Fruit fly (Drosophila melanogaster) whole organism, embryonic: ENCODE data around the gene sp3.

Experiments used
- CG10366 ChIP-seq: fragments of 200-800 bp; sonication (Bioruptor generic); IDR thresholded peaks from 2 replicates; pipeline ENCODE4 v1.3.6; 2022; ENCODE audit warnings: missing biosample characterization, missing genetic modification characterization
- CG11398 ChIP-seq: fragments of 200-800 bp; sonication (Bioruptor generic); optimal IDR thresholded peaks from 2 replicates; lab custom pipeline; 2016; ENCODE audit warnings: missing biosample characterization, missing genetic modification characterization
- CG11696 ChIP-seq: fragments of 200-800 bp; sonication (Bioruptor generic); IDR thresholded peaks from 2 replicates; pipeline ENCODE4 v1.3.6; 2022; ENCODE audit warnings: missing biosample characterization, missing genetic modification characterization
- CG12071 ChIP-seq: fragments of 200-800 bp; sonication (Bioruptor generic); optimal IDR thresholded peaks from 3 replicates; lab custom pipeline; 2018; ENCODE audit warnings: missing biosample characterization, mild to moderate bottlenecking, missing genetic modification characterization
- CG12104 ChIP-seq: fragments of 200-800 bp; sonication (Bioruptor generic); optimal IDR thresholded peaks from 3 replicates; lab custom pipeline; 2016; ENCODE audit warnings: missing biosample characterization, missing genetic modification characterization
- CG14860 ChIP-seq: fragments of 200-800 bp; sonication (Bioruptor generic); IDR thresholded peaks from 3 replicates; pipeline ENCODE4 v1.3.6; 2022; ENCODE audit warnings: missing biosample characterization, missing genetic modification characterization; ENCODE audit not compliant: partially characterized antibody
- CG15479 ChIP-seq: fragments of 200-800 bp; sonication (Bioruptor generic); optimal IDR thresholded peaks from 3 replicates; lab custom pipeline; 2019; ENCODE audit warnings: missing biosample characterization, mild to moderate bottlenecking, missing genetic modification characterization, moderate library complexity
- CG17359 ChIP-seq: fragments of 200-800 bp; sonication (Bioruptor generic); optimal IDR thresholded peaks from 3 replicates; lab custom pipeline; 2018; ENCODE audit warnings: missing biosample characterization, mild to moderate bottlenecking, missing genetic modification characterization, moderate library complexity
- CG18262 ChIP-seq: fragments of 200-800 bp; optimal IDR thresholded peaks from 3 replicates; lab custom pipeline; 2019; ENCODE audit warnings: missing biosample characterization, mild to moderate bottlenecking, missing genetic modification characterization, moderate library complexity
- CG4282 ChIP-seq: fragments of 200-800 bp; sonication (Bioruptor generic); optimal IDR thresholded peaks from 2 replicates; lab custom pipeline; 2016; ENCODE audit warnings: missing biosample characterization, missing genetic modification characterization
- CG5180 ChIP-seq: fragments of 200-800 bp; sonication (Bioruptor generic); optimal IDR thresholded peaks from 3 replicates; lab custom pipeline; 2017; ENCODE audit warnings: missing biosample characterization, missing genetic modification characterization, mild to moderate bottlenecking, moderate library complexity, missing genetic modification reagents
- CG6791 ChIP-seq: fragments of 200-800 bp; sonication (Bioruptor generic); IDR thresholded peaks from 3 replicates; pipeline ENCODE4 v1.3.6; 2022; ENCODE audit warnings: missing biosample characterization, missing genetic modification characterization; ENCODE audit not compliant: partially characterized antibody
- CG7928 ChIP-seq: fragments of 200-800 bp; sonication (Bioruptor generic); optimal IDR thresholded peaks from 2 replicates; lab custom pipeline; 2017; ENCODE audit warnings: missing biosample characterization, mild to moderate bottlenecking, missing genetic modification characterization
- CG8944 ChIP-seq: fragments of 200-800 bp; sonication (Bioruptor generic); optimal IDR thresholded peaks from 3 replicates; lab custom pipeline; 2016; ENCODE audit warnings: missing biosample characterization, missing genetic modification characterization
- CG9876 ChIP-seq: fragments of 200-800 bp; sonication (Bioruptor generic); optimal IDR thresholded peaks from 2 replicates; lab custom pipeline; 2016; ENCODE audit warnings: missing biosample characterization, missing genetic modification characterization
- D ChIP-seq, 2 experiments: fragments of 200-800 bp in 1 of 2; fragments of >200 bp in 1 of 2; sonication (Bioruptor generic) in 1 of 2; optimal IDR thresholded peaks; 2 replicates in 1 of 2; 3 replicates in 1 of 2; lab custom pipeline; 2017; ENCODE audit warnings: mild to moderate bottlenecking in 1 of 2, missing biosample characterization in 1 of 2, missing genetic modification characterization in 1 of 2, missing genetic modification reagents in 1 of 2
- Dref ChIP-seq: fragments of 200-800 bp; sonication (Bioruptor generic); IDR thresholded peaks from 2 replicates; pipeline ENCODE4 v1.3.6; 2022; ENCODE audit warnings: missing biosample characterization, missing genetic modification characterization
- ERR ChIP-seq: fragments of 200-800 bp; sonication (Bioruptor generic); optimal IDR thresholded peaks from 2 replicates; lab custom pipeline; 2016; ENCODE audit warnings: missing biosample characterization, missing genetic modification characterization
- Hr39 ChIP-seq: fragments of >200 bp; optimal IDR thresholded peaks from 2 replicates; lab custom pipeline; 2017
- MBD-R2 ChIP-seq: fragments of 200-800 bp; sonication (Bioruptor generic); IDR thresholded peaks from 2 replicates; pipeline ENCODE4 v1.3.6; 2022; ENCODE audit warnings: missing biosample characterization, missing genetic modification characterization
- MESR4 ChIP-seq: fragments of 200-800 bp; sonication (Bioruptor generic); optimal IDR thresholded peaks from 2 replicates; lab custom pipeline; 2018; ENCODE audit warnings: missing biosample characterization, mild to moderate bottlenecking, missing genetic modification characterization, moderate library complexity
- Nf-YB ChIP-seq: fragments of 200-800 bp; sonication (Bioruptor generic); optimal IDR thresholded peaks from 3 replicates; lab custom pipeline; 2019; ENCODE audit warnings: missing biosample characterization, mild to moderate bottlenecking, missing genetic modification characterization, moderate library complexity
- Nf-YC ChIP-seq: fragments of 200-800 bp; optimal IDR thresholded peaks from 3 replicates; lab custom pipeline; 2019; ENCODE audit warnings: missing biosample characterization, mild to moderate bottlenecking, missing genetic modification characterization, moderate library complexity
- Oaz ChIP-seq: fragments of 200-800 bp; sonication (Bioruptor generic); IDR thresholded peaks from 2 replicates; pipeline ENCODE4 v1.3.6; 2022; ENCODE audit warnings: missing biosample characterization, missing genetic modification characterization
- Usf ChIP-seq: fragments of 200-800 bp; sonication (Bioruptor generic); optimal IDR thresholded peaks from 2 replicates; lab custom pipeline; 2017; ENCODE audit warnings: missing genotype, missing biosample characterization, missing genetic modification characterization
- amos ChIP-seq: fragments of 200-800 bp; sonication (Bioruptor generic); IDR thresholded peaks from 2 replicates; pipeline ENCODE4 v1.3.6; 2022; ENCODE audit warnings: missing biosample characterization, missing genetic modification characterization; ENCODE audit not compliant: partially characterized antibody
- bab2 ChIP-seq: fragments of 200-800 bp; sonication (Bioruptor generic); optimal IDR thresholded peaks from 2 replicates; lab custom pipeline; 2016; ENCODE audit warnings: missing biosample characterization, missing genetic modification characterization
- bbx ChIP-seq: fragments of 200-800 bp; sonication (Bioruptor generic); IDR thresholded peaks from 2 replicates; pipeline ENCODE4 v1.3.6; 2022; ENCODE audit warnings: missing biosample characterization, missing genetic modification characterization; ENCODE audit not compliant: partially characterized antibody
- crol ChIP-seq: fragments of 200-800 bp; sonication (Bioruptor generic); IDR thresholded peaks from 2 replicates; pipeline ENCODE4 v1.3.6; 2022; ENCODE audit warnings: missing biosample characterization, missing genetic modification characterization
- dmrt99B ChIP-seq: fragments of 200-800 bp; sonication (Bioruptor generic); optimal IDR thresholded peaks from 2 replicates; lab custom pipeline; 2018; ENCODE audit warnings: missing biosample characterization, mild to moderate bottlenecking, missing genetic modification characterization, moderate library complexity
- exex ChIP-seq: fragments of 200-800 bp; sonication (Bioruptor generic); optimal IDR thresholded peaks from 4 replicates; lab custom pipeline; 2018; ENCODE audit warnings: missing biosample characterization, mild to moderate bottlenecking, missing genetic modification characterization, moderate library complexity
- gcm ChIP-seq: fragments of 200-800 bp; sonication (Bioruptor generic); optimal IDR thresholded peaks from 2 replicates; lab custom pipeline; 2019; ENCODE audit warnings: missing biosample characterization, mild to moderate bottlenecking, missing genetic modification characterization, moderate library complexity
- grn ChIP-seq: fragments of 200-800 bp; sonication (Bioruptor generic); optimal IDR thresholded peaks from 3 replicates; lab custom pipeline; 2017; ENCODE audit warnings: missing biosample characterization, missing genetic modification characterization
- hbn ChIP-seq: fragments of 200-800 bp; sonication (Bioruptor generic); IDR thresholded peaks from 2 replicates; pipeline ENCODE4 v1.3.6; 2022; ENCODE audit warnings: missing biosample characterization, missing genetic modification characterization; ENCODE audit not compliant: partially characterized antibody
- jigr1 ChIP-seq: fragments of 200-800 bp; sonication (Bioruptor generic); IDR thresholded peaks from 3 replicates; pipeline ENCODE4 v1.3.6; 2022; ENCODE audit warnings: missing biosample characterization, missing genetic modification characterization
- kay ChIP-seq: fragments of 200-800 bp; sonication (Bioruptor generic); optimal IDR thresholded peaks from 2 replicates; lab custom pipeline; 2016; ENCODE audit warnings: missing biosample characterization, missing genetic modification characterization
- mirr ChIP-seq: fragments of 200-800 bp; sonication (Bioruptor generic); optimal IDR thresholded peaks from 3 replicates; lab custom pipeline; 2018; ENCODE audit warnings: missing biosample characterization, mild to moderate bottlenecking, missing genetic modification characterization
- nerfin-2 ChIP-seq: fragments of 200-800 bp; sonication (Bioruptor generic); IDR thresholded peaks from 2 replicates; pipeline ENCODE4 v1.3.6; 2022; ENCODE audit warnings: missing biosample characterization, missing genetic modification characterization; ENCODE audit not compliant: partially characterized antibody
- pita ChIP-seq: fragments of 200-800 bp; sonication (Bioruptor generic); optimal IDR thresholded peaks from 2 replicates; lab custom pipeline; 2017; ENCODE audit warnings: missing biosample characterization, mild to moderate bottlenecking, missing genetic modification characterization
- pzg ChIP-seq: fragments of 200-800 bp; sonication (Bioruptor generic); optimal IDR thresholded peaks from 3 replicates; lab custom pipeline; 2018; ENCODE audit warnings: missing biosample characterization, mild to moderate bottlenecking, missing genetic modification characterization, moderate library complexity
- ro ChIP-seq: fragments of 200-800 bp; sonication (Bioruptor generic); IDR thresholded peaks from 2 replicates; pipeline ENCODE4 v1.3.6; 2022; ENCODE audit warnings: missing biosample characterization, missing genetic modification characterization
- scrt ChIP-seq: fragments of 200-800 bp; sonication (Bioruptor generic); optimal IDR thresholded peaks from 2 replicates; lab custom pipeline; 2018; ENCODE audit warnings: missing biosample characterization, mild to moderate bottlenecking, missing genetic modification characterization, moderate library complexity
- slou ChIP-seq: fragments of 200-800 bp; sonication (Bioruptor generic); optimal IDR thresholded peaks from 3 replicates; lab custom pipeline; 2016; ENCODE audit warnings: missing biosample characterization, missing genetic modification characterization
- sna ChIP-seq: fragments of 200-800 bp; sonication (Bioruptor generic); IDR thresholded peaks from 2 replicates; pipeline ENCODE4 v1.3.6; 2022; ENCODE audit warnings: missing biosample characterization, missing genetic modification characterization; ENCODE audit not compliant: partially characterized antibody
- tin ChIP-seq: fragments of 200-800 bp; sonication (Bioruptor generic); optimal IDR thresholded peaks from 3 replicates; lab custom pipeline; 2016; ENCODE audit warnings: missing biosample characterization, missing genetic modification characterization
- tna ChIP-seq: fragments of 200-800 bp; sonication (Bioruptor generic); IDR thresholded peaks from 2 replicates; pipeline ENCODE4 v1.3.6; 2022; ENCODE audit warnings: missing biosample characterization, missing genetic modification characterization; ENCODE audit not compliant: partially characterized antibody
- toy ChIP-seq: fragments of 200-800 bp; sonication (Bioruptor generic); IDR thresholded peaks from 2 replicates; pipeline ENCODE4 v1.3.6; 2022; ENCODE audit warnings: missing biosample characterization, missing genetic modification characterization
- trem ChIP-seq: fragments of 200-800 bp; optimal IDR thresholded peaks from 3 replicates; lab custom pipeline; 2019; ENCODE audit warnings: missing biosample characterization, mild to moderate bottlenecking, missing genetic modification characterization, moderate library complexity

sp3 gene

dm6 chr3R:21520756-21521155, at the start of gene sp3 (continued):
- TF ChIP-seq CG14860 (GFP tag; lab: Robert Waterston, UW) (peak; percentile 75), pzg (GFP tag; lab: Kevin White, UChicago) (peak; percentile 70), CG11398 (GFP tag; lab: Kevin White, UChicago) (no peak), kay (GFP tag; lab: Kevin White, UChicago) (peak; percentile 12), CG7928 (GFP tag; lab: Kevin White, UChicago) (no peak), amos (GFP tag; lab: Robert Waterston, UW) (peak; percentile 80), CG11696 (GFP tag; lab: Robert Waterston, UW) (no peak), Usf (GFP tag; lab: Kevin White, UChicago) (no peak), CG15479 (peak; percentile 39), bbx (GFP tag; lab: Robert Waterston, UW) (peak; percentile 72), Oaz (GFP tag; lab: Robert Waterston, UW) (no peak), trem (tag; lab: Kevin White, UChicago) (no peak), nerfin-2 (GFP tag; lab: Robert Waterston, UW) (peak; percentile 60), pita (no peak), mirr (GFP tag; lab: Kevin White, UChicago) (peak; percentile 31), dmrt99B (no peak), Dref (GFP tag; lab: Robert Waterston, UW) (peak; percentile 90), MESR4 (GFP tag; lab: Kevin White, UChicago) (peak; percentile 79), CG4282 (GFP tag; lab: Kevin White, UChicago) (no peak), MBD-R2 (GFP tag; lab: Robert Waterston, UW) (peak; percentile 62), tna (peak; percentile 66), ERR (GFP tag; lab: Kevin White, UChicago) (no peak), CG12071 (no peak), CG5180 (GFP tag; lab: Kevin White, UChicago) (no peak), sna (GFP tag; lab: Robert Waterston, UW) (peak; percentile 75; the same call in 1 of the 2 replicates), hbn (GFP tag; lab: Robert Waterston, UW) (peak; percentile 70), jigr1 (no peak), gcm (GFP tag; lab: Kevin White, UChicago) (no peak), CG6791 (peak; percentile 73), D (optimal IDR thresholded peaks at IDR 0.05; lab: Kevin White, UChicago) (peak; percentile 28), D (GFP tag; optimal IDR thresholded peaks at IDR 0.05; lab: Kevin White, UChicago) (no peak)

DNA sequence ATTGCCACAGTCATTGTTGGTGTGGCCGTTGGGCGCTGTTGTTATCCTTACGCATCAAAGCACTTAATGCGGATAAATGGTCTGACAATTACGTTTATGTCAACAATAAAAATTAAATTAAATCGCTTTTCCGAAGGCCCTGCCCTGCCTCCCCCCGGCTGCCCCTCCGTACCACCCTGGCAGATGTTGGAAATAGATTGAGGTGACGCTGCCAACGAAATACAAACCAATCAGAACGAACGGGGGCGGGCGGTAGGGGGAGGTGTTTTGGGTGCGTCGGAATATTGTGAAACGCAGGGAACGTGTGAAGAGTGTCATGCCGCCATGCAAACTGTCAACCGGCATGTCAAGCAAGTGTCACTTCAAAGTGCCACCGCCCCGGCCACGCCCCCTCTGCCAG, 49.5 kb upstream of the sp3 start:
- TF ChIP-seq crol (GFP tag; lab: Robert Waterston, UW) (peak; percentile 39; the same call in 1 of the 2 replicates), Hr39 (lab: Kevin White, UChicago) (peak; percentile 5), Nf-YB (GFP tag; lab: Kevin White, UChicago) (peak; percentile 92), tin (no peak), Nf-YC (tag; lab: Kevin White, UChicago) (peak; percentile 81), CG18262 (tag; lab: Kevin White, UChicago) (no peak)
- TF ChIP-seq, all 482 proteins: peak for 4

dm6 chr3R:21481960-21482359, 38.8 kb upstream of the sp3 start, which contains the start of gene Fancm:
Gene Fancm, plus strand, starts transcription at chr3R:21482325.
- no peak for TF ChIP-seq scrt (GFP tag; lab: Kevin White, UChicago)
- TF ChIP-seq CG17359 (tag; lab: Kevin White, UChicago): peak; percentile 31
- no peak for TF ChIP-seq grn (GFP tag; lab: Kevin White, UChicago)
- peak; percentile 37 for TF ChIP-seq CG12104 (GFP tag; lab: Kevin White, UChicago)
- TF ChIP-seq bab2 (GFP tag; lab: Kevin White, UChicago): peak; percentile 79
- no peak for TF ChIP-seq ro (GFP tag; lab: Robert Waterston, UW)
- peak; percentile 38 for TF ChIP-seq Usf (GFP tag; lab: Kevin White, UChicago)
- no peak for TF ChIP-seq toy (GFP tag; lab: Robert Waterston, UW)
- peak; percentile 15 for TF ChIP-seq exex
- peak; percentile 62 for TF ChIP-seq Nf-YC (tag; lab: Kevin White, UChicago)
- TF ChIP-seq CG10366 (GFP tag; lab: Robert Waterston, UW): peak; percentile 36
- TF ChIP-seq CG8944 (GFP tag; lab: Kevin White, UChicago): peak; percentile 76
- peak; percentile 49 for TF ChIP-seq CG9876 (GFP tag; lab: Kevin White, UChicago)
- peak; percentile 57 for TF ChIP-seq slou (GFP tag; lab: Kevin White, UChicago)
- peak; percentile 53; the same call in 1 of the 2 replicates for TF ChIP-seq sna (GFP tag; lab: Robert Waterston, UW)
- TF ChIP-seq Dref (GFP tag; lab: Robert Waterston, UW): peak; percentile 68
